Fruit fly (Drosophila melanogaster) whole organism, embryonic: ENCODE data around the gene Nmdar1.

ENCODE experiments used
- Atf-2 ChIP-seq: fragments of 200-800 bp; sonication (Bioruptor generic); optimal IDR thresholded peaks from 2 replicates; lab custom pipeline; 2016; ENCODE audit warnings: missing biosample characterization, missing genetic modification characterization
- BtbVII ChIP-seq: fragments of 200-800 bp; sonication (Bioruptor generic); optimal IDR thresholded peaks from 3 replicates; lab custom pipeline; 2017; ENCODE audit warnings: missing biosample characterization, mild to moderate bottlenecking, missing genetic modification characterization
- CG10267 ChIP-seq: fragments of 200-800 bp; sonication (Bioruptor generic); optimal IDR thresholded peaks from 2 replicates; lab custom pipeline; 2018; ENCODE audit warnings: missing biosample characterization, mild to moderate bottlenecking, missing genetic modification characterization, moderate library complexity
- CG12391 ChIP-seq: fragments of 200-800 bp; sonication (Bioruptor generic); optimal IDR thresholded peaks from 3 replicates; lab custom pipeline; 2018; ENCODE audit warnings: missing biosample characterization, mild to moderate bottlenecking, missing genetic modification characterization, moderate library complexity
- CG15601 ChIP-seq: fragments of 200-800 bp; sonication (Bioruptor generic); optimal IDR thresholded peaks from 3 replicates; lab custom pipeline; 2019; ENCODE audit warnings: missing biosample characterization, mild to moderate bottlenecking, missing genetic modification characterization, moderate library complexity
- CG17186 ChIP-seq: fragments of 200-800 bp; sonication (Bioruptor generic); optimal IDR thresholded peaks from 3 replicates; lab custom pipeline; 2017; ENCODE audit warnings: missing biosample characterization, missing genetic modification reagents, missing genetic modification characterization
- CG17361 ChIP-seq: fragments of 200-800 bp; sonication (Bioruptor generic); IDR thresholded peaks from 3 replicates; pipeline ENCODE4 v1.3.6; 2022; ENCODE audit warnings: missing biosample characterization, missing genetic modification characterization
- CG18599 ChIP-seq: fragments of 200-800 bp; sonication (Bioruptor generic); optimal IDR thresholded peaks from 3 replicates; lab custom pipeline; 2017; ENCODE audit warnings: missing biosample characterization, missing genetic modification characterization, mild to moderate bottlenecking, moderate library complexity, missing genetic modification reagents
- CG2199 ChIP-seq: fragments of 200-800 bp; sonication (Bioruptor generic); IDR thresholded peaks from 3 replicates; pipeline ENCODE4 v1.3.6; 2022; ENCODE audit warnings: missing biosample characterization, missing genetic modification characterization
- CG32532 ChIP-seq: fragments of 200-800 bp; sonication (Bioruptor generic); IDR thresholded peaks from 2 replicates; pipeline ENCODE4 v1.3.6; 2022; ENCODE audit warnings: missing biosample characterization, missing genetic modification characterization
- CG32772 ChIP-seq: fragments of 200-800 bp; sonication (Bioruptor generic); IDR thresholded peaks from 2 replicates; pipeline ENCODE4 v1.3.6; 2022; ENCODE audit warnings: missing biosample characterization, missing genetic modification characterization
- CG3407 ChIP-seq: fragments of 200-800 bp; sonication (Bioruptor generic); optimal IDR thresholded peaks from 2 replicates; lab custom pipeline; 2018; ENCODE audit warnings: missing biosample characterization, mild to moderate bottlenecking, missing genetic modification characterization
- CG34224 ChIP-seq: fragments of 200-800 bp; sonication (Bioruptor generic); IDR thresholded peaks from 3 replicates; pipeline ENCODE4 v1.3.6; 2022; ENCODE audit warnings: missing biosample characterization, missing genetic modification characterization; ENCODE audit not compliant: partially characterized antibody
- CG3726 ChIP-seq: fragments of 200-800 bp; sonication (Bioruptor generic); IDR thresholded peaks from 3 replicates; pipeline ENCODE4, ENCODE4 v1.3.6; 2022; ENCODE audit warnings: missing biosample characterization, missing genetic modification characterization
- CG42726 ChIP-seq: fragments of 200-800 bp; sonication (Bioruptor generic); IDR thresholded peaks from 2 replicates; pipeline ENCODE4 v1.3.6; 2022; ENCODE audit warnings: missing biosample characterization, missing genetic modification characterization; ENCODE audit not compliant: partially characterized antibody
- CG6689 ChIP-seq: fragments of 200-800 bp; sonication (Bioruptor generic); IDR thresholded peaks from 2 replicates; pipeline ENCODE4 v1.3.6; 2022; ENCODE audit warnings: missing biosample characterization, missing genetic modification characterization
- CG6765 ChIP-seq: fragments of 200-800 bp; sonication (Bioruptor generic); optimal IDR thresholded peaks from 3 replicates; lab custom pipeline; 2017; ENCODE audit warnings: missing biosample characterization, mild to moderate bottlenecking, missing genetic modification characterization
- CG6791 ChIP-seq: fragments of 200-800 bp; sonication (Bioruptor generic); IDR thresholded peaks from 3 replicates; pipeline ENCODE4 v1.3.6; 2022; ENCODE audit warnings: missing biosample characterization, missing genetic modification characterization; ENCODE audit not compliant: partially characterized antibody
- CG7372 ChIP-seq: fragments of 200-800 bp; sonication (Bioruptor generic); IDR thresholded peaks from 2 replicates; pipeline ENCODE4 v1.3.6; 2022; ENCODE audit warnings: missing biosample characterization, missing genetic modification characterization
- CG9817 ChIP-seq: fragments of 200-800 bp; sonication (Bioruptor generic); optimal IDR thresholded peaks from 2 replicates; lab custom pipeline; 2018; ENCODE audit warnings: missing biosample characterization, mild to moderate bottlenecking, missing genetic modification characterization, moderate library complexity
- Camta ChIP-seq: fragments of 200-800 bp; sonication (Bioruptor generic); optimal IDR thresholded peaks from 2 replicates; lab custom pipeline; 2016; ENCODE audit warnings: missing biosample characterization, missing genetic modification characterization
- Dp ChIP-seq: fragments of 200-800 bp; sonication (Bioruptor generic); optimal IDR thresholded peaks from 2 replicates; lab custom pipeline; 2018; ENCODE audit warnings: missing biosample characterization, mild to moderate bottlenecking, missing genetic modification characterization, moderate library complexity
- Fer3 ChIP-seq: fragments of 200-800 bp; sonication (Bioruptor generic); optimal IDR thresholded peaks from 2 replicates; lab custom pipeline; 2018; ENCODE audit warnings: missing biosample characterization, mild to moderate bottlenecking, missing genetic modification characterization, moderate library complexity
- HLHmδ ChIP-seq: fragments of 200-800 bp; sonication (Bioruptor generic); optimal IDR thresholded peaks from 2 replicates; lab custom pipeline; 2018; ENCODE audit warnings: missing biosample characterization, mild to moderate bottlenecking, missing genetic modification characterization, moderate library complexity
- HmgD ChIP-seq: fragments of 200-800 bp; sonication (Bioruptor generic); optimal IDR thresholded peaks from 3 replicates; lab custom pipeline; 2016; ENCODE audit warnings: missing biosample characterization, missing genetic modification characterization
- Max ChIP-seq: fragments of 200-800 bp; sonication (Bioruptor generic); optimal IDR thresholded peaks from 2 replicates; lab custom pipeline; 2016; ENCODE audit warnings: missing biosample characterization, mild to moderate bottlenecking, missing genetic modification characterization
- Neu2 ChIP-seq: fragments of 200-800 bp; sonication (Bioruptor generic); optimal IDR thresholded peaks from 3 replicates; lab custom pipeline; 2016; ENCODE audit warnings: missing biosample characterization, missing genetic modification characterization, borderline replicate concordance
- Nf-YA ChIP-seq: fragments of 200-800 bp; sonication (Bioruptor generic); IDR thresholded peaks from 2 replicates; pipeline ENCODE4 v1.3.6; 2022; ENCODE audit warnings: missing biosample characterization, missing genetic modification characterization
- Scr ChIP-seq: fragments of 200-800 bp; sonication (Bioruptor generic); IDR thresholded peaks from 2 replicates; pipeline ENCODE4 v1.3.6; 2022; ENCODE audit warnings: missing biosample characterization, missing genetic modification characterization; ENCODE audit not compliant: partially characterized antibody
- Ssrp ChIP-seq: fragments of 200-800 bp; sonication (Bioruptor generic); optimal IDR thresholded peaks from 2 replicates; lab custom pipeline; 2018; ENCODE audit warnings: missing biosample characterization, mild to moderate bottlenecking, missing genetic modification characterization, moderate library complexity
- ara ChIP-seq: fragments of 200-800 bp; sonication (Bioruptor generic); IDR thresholded peaks from 2 replicates; pipeline ENCODE4 v1.3.6; 2022; ENCODE audit warnings: missing biosample characterization, missing genetic modification characterization
- gem ChIP-seq: fragments of 200-800 bp; sonication (Bioruptor generic); optimal IDR thresholded peaks from 2 replicates; lab custom pipeline; 2019; ENCODE audit warnings: missing biosample characterization, mild to moderate bottlenecking, missing genetic modification characterization, moderate library complexity
- jumu ChIP-seq: fragments of 200-800 bp; sonication (Bioruptor generic); optimal IDR thresholded peaks from 3 replicates; lab custom pipeline; 2016; ENCODE audit warnings: missing biosample characterization, missing genetic modification characterization
- lmd ChIP-seq: fragments of 200-800 bp; sonication (Bioruptor generic); IDR thresholded peaks from 2 replicates; pipeline ENCODE4 v1.3.6; 2022; ENCODE audit warnings: missing biosample characterization, missing genetic modification characterization
- maf-S ChIP-seq: fragments of 200-800 bp; sonication (Bioruptor generic); optimal IDR thresholded peaks from 2 replicates; lab custom pipeline; 2016; ENCODE audit warnings: missing biosample characterization, missing genetic modification characterization
- mld ChIP-seq: fragments of 200-800 bp; sonication (Bioruptor generic); IDR thresholded peaks from 3 replicates; pipeline ENCODE4 v1.3.6; 2022; ENCODE audit warnings: missing biosample characterization, missing genetic modification characterization; ENCODE audit not compliant: partially characterized antibody
- nau ChIP-seq: fragments of 200-800 bp; sonication (Bioruptor generic); optimal IDR thresholded peaks from 3 replicates; lab custom pipeline; 2017; ENCODE audit warnings: missing biosample characterization, mild to moderate bottlenecking, missing genetic modification characterization, missing genetic modification reagents
- pfk ChIP-seq: fragments of 200-800 bp; sonication (Bioruptor generic); optimal IDR thresholded peaks from 2 replicates; lab custom pipeline; 2018; ENCODE audit warnings: missing biosample characterization, mild to moderate bottlenecking, missing genetic modification characterization, moderate library complexity
- pnt ChIP-seq: fragments of 200-800 bp; sonication (Bioruptor generic); optimal IDR thresholded peaks from 3 replicates; lab custom pipeline; 2016; ENCODE audit warnings: missing biosample characterization, missing genetic modification characterization
- sens ChIP-seq: fragments of 200-800 bp; sonication (Bioruptor generic); peaks from one replicate; lab custom pipeline; 2016; ENCODE audit warnings: missing biosample characterization, missing genetic modification characterization
- shn ChIP-seq: fragments of 200-800 bp; sonication (Bioruptor generic); optimal IDR thresholded peaks from 3 replicates; lab custom pipeline; 2016; ENCODE audit warnings: missing biosample characterization, missing genetic modification characterization
- sim ChIP-seq: fragments of 200-800 bp; sonication (Bioruptor generic); IDR thresholded peaks from 2 replicates; pipeline ENCODE4 v1.3.6; 2022; ENCODE audit warnings: missing biosample characterization, missing genetic modification characterization
- slou ChIP-seq: fragments of 200-800 bp; sonication (Bioruptor generic); optimal IDR thresholded peaks from 3 replicates; lab custom pipeline; 2016; ENCODE audit warnings: missing biosample characterization, missing genetic modification characterization
- sug ChIP-seq: fragments of 200-800 bp; optimal IDR thresholded peaks from 2 replicates; lab custom pipeline; 2019; ENCODE audit warnings: missing biosample characterization, mild to moderate bottlenecking, missing genetic modification characterization, moderate library complexity
- tap ChIP-seq: fragments of 200-800 bp; optimal IDR thresholded peaks from 3 replicates; lab custom pipeline; 2019; ENCODE audit warnings: missing biosample characterization, mild to moderate bottlenecking, missing genetic modification characterization, moderate library complexity
- ttk ChIP-seq: fragments of 200-800 bp; sonication (Bioruptor generic); IDR thresholded peaks from 2 replicates; pipeline ENCODE4 v2.1.2; 2022; ENCODE audit warnings: missing biosample characterization, missing genetic modification characterization
- tx ChIP-seq: fragments of 200-800 bp; sonication (Bioruptor generic); optimal IDR thresholded peaks from 2 replicates; lab custom pipeline; 2016; ENCODE audit warnings: missing biosample characterization, missing genetic modification characterization
- unpg ChIP-seq: fragments of 200-800 bp; sonication (Bioruptor generic); optimal IDR thresholded peaks from 3 replicates; lab custom pipeline; 2018; ENCODE audit warnings: missing biosample characterization, mild to moderate bottlenecking, missing genetic modification characterization, moderate library complexity
- vnd ChIP-seq: fragments of 200-800 bp; sonication (Bioruptor generic); IDR thresholded peaks from 3 replicates; pipeline ENCODE4 v1.3.6; 2022; ENCODE audit warnings: missing biosample characterization, missing genetic modification characterization; ENCODE audit not compliant: partially characterized antibody
- zfh2 ChIP-seq: fragments of 200-800 bp; sonication (Bioruptor generic); optimal IDR thresholded peaks from 2 replicates; lab custom pipeline; 2016; ENCODE audit warnings: missing biosample characterization, missing genetic modification characterization

Gene Nmdar1

dm6 chr3R:5568590-5568989 is 45.5 kb upstream of the Nmdar1 start, which contains the start of the genes CG2931 and Rheb (continued):
- peak; percentile 33 for TF ChIP-seq CG6765 (GFP tag; lab: Kevin White, UChicago)
- peak; percentile 71 for TF ChIP-seq CG15601
- peak; percentile 63 for TF ChIP-seq sug
- no peak for TF ChIP-seq CG3726 (GFP tag; lab: Robert Waterston, UW)
- TF ChIP-seq CG34224 (GFP tag; lab: Robert Waterston, UW): peak; percentile 68
- TF ChIP-seq ttk (GFP tag; lab: Robert Waterston, UW): 0 out of 2 replicates have a peak, but pooled peaks have one; percentile 57
- TF ChIP-seq CG6689 (GFP tag; lab: Robert Waterston, UW): peak; percentile 69
- TF ChIP-seq pnt (GFP tag; lab: Kevin White, UChicago): peak; percentile 46
- peak; percentile 72 for TF ChIP-seq zfh2 (GFP tag; lab: Kevin White, UChicago)
- TF ChIP-seq CG2199 (GFP tag; lab: Robert Waterston, UW): 0 out of 3 replicates have a peak, but pooled peaks have one; percentile 12
- TF ChIP-seq Neu2 (GFP tag; lab: Kevin White, UChicago): no peak
- TF ChIP-seq CG9817 (tag; lab: Kevin White, UChicago): peak; percentile 76
- TF ChIP-seq slou: peak; percentile 62
- peak; percentile 32 for TF ChIP-seq tx (GFP tag; lab: Kevin White, UChicago)
- peak; percentile 85 for TF ChIP-seq Scr
- no peak for TF ChIP-seq mld (GFP tag; lab: Robert Waterston, UW)
- TF ChIP-seq tap (tag; lab: Kevin White, UChicago): peak; percentile 48
- no peak for TF ChIP-seq pfk
- TF ChIP-seq jumu (GFP tag; lab: Kevin White, UChicago): peak; percentile 30
- peak; percentile 22 for TF ChIP-seq CG3407 (GFP tag; lab: Kevin White, UChicago)
- TF ChIP-seq Ssrp (tag; lab: Kevin White, UChicago): peak; percentile 37
- no peak for TF ChIP-seq Nf-YA (GFP tag; lab: Robert Waterston, UW)
- peak; percentile 35 for TF ChIP-seq Dp (GFP tag; lab: Kevin White, UChicago)
- peak; percentile 66 for TF ChIP-seq Max (GFP tag; lab: Kevin White, UChicago)
- TF ChIP-seq maf-S (GFP tag; lab: Kevin White, UChicago): peak; percentile 53
- peak; percentile 69 for TF ChIP-seq unpg (GFP tag; lab: Kevin White, UChicago)
- TF ChIP-seq nau (GFP tag; lab: Kevin White, UChicago): peak; percentile 6
- peak; percentile 80 for TF ChIP-seq CG10267 (tag; lab: Kevin White, UChicago)
- TF ChIP-seq vnd (GFP tag; lab: Robert Waterston, UW): peak; percentile 74
- peak; percentile 65; the same call in 1 of the 3 replicates for TF ChIP-seq CG17361 (GFP tag; lab: Robert Waterston, UW)
- peak; percentile 84 for TF ChIP-seq gem (tag; lab: Kevin White, UChicago)
- peak; percentile 63 for TF ChIP-seq Fer3 (tag; lab: Kevin White, UChicago)
- TF ChIP-seq CG7372 (GFP tag; lab: Robert Waterston, UW): peak; percentile 24; the same call in 1 of the 2 replicates
- TF ChIP-seq lmd (GFP tag; lab: Robert Waterston, UW): peak; percentile 63
- peak; percentile 58 for TF ChIP-seq ara (GFP tag; lab: Robert Waterston, UW)
- peak; percentile 69 for TF ChIP-seq CG17186 (GFP tag; lab: Kevin White, UChicago)
- TF ChIP-seq HLHmδ (GFP tag; lab: Kevin White, UChicago): no peak
- peak; percentile 60 for TF ChIP-seq CG32772 (GFP tag; lab: Robert Waterston, UW)
- peak; percentile 81 for TF ChIP-seq CG12391 (tag; lab: Kevin White, UChicago)
- no peak for TF ChIP-seq BtbVII
- peak; percentile 37 for TF ChIP-seq CG18599 (GFP tag; lab: Kevin White, UChicago)
- TF ChIP-seq CG42726 (GFP tag; lab: Robert Waterston, UW): peak; percentile 61; the same call in 1 of the 2 replicates
- no peak for TF ChIP-seq shn
- TF ChIP-seq HmgD (GFP tag; lab: Kevin White, UChicago): no peak
- TF ChIP-seq Camta (GFP tag; lab: Kevin White, UChicago): peak; percentile 51
- TF ChIP-seq sim (GFP tag; lab: Robert Waterston, UW): no peak
- peak; percentile 93 for TF ChIP-seq sens
- TF ChIP-seq CG6791: peak; percentile 60
- peak; percentile 37 for TF ChIP-seq Atf-2 (GFP tag; lab: Kevin White, UChicago)
- TF ChIP-seq CG32532 (GFP tag; lab: Robert Waterston, UW): peak; percentile 71
